Worm (Caenorhabditis elegans): ENCODE measurements around the gene sur-5.

Gene sur-5

DNA sequence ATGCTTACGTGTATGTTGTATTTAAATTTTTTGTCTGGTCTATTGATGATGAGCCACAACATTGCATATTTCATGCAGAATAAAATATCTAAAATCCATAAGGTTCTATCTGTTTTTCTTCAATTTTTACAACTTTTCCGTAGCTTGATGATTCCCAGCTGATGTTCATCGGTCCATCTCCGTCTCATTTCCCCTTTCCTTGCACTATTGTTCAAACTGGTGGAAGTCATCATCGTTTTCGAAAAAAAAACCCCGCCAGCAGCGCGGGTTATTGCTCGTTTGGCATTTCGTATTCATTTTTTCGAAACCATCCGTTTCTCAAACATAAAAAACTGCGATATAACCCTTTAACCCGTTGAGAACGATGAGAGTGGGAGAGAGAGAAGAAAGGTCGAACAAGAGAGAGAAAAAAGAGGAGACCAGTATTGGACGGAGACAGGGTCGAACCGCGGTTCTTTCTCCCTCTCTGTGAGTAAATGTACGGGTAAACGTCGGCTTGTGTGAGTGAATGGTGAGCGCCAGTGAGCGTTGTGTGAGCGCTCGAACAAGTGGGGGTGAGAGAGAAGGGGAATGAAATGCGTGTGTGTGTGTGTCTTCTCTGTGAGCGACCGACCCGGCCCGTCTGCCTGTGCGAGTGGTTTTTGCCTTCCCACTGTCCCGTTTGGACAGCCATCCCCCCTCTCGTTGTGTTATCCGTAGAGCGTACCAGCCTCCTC, 40.6 kb downstream of the sur-5 start:
- TF ChIP-seq hlh-13 (GFP tag; optimal IDR thresholded peaks at IDR 0.05) (no peak), C38D4.7 (GFP tag; optimal IDR thresholded peaks at IDR 0.05) (peak; percentile 3), lim-6 (tag; optimal IDR thresholded peaks at IDR 0.05) (peak; percentile 1), syd-9 (tag; optimal IDR thresholded peaks at IDR 0.05) (peak; percentile 72), C08G9.2 (tag; optimal IDR thresholded peaks at IDR 0.05) (peak; percentile 69), pros-1 (tag; optimal IDR thresholded peaks at IDR 0.05) (peak; percentile 57), tbx-7 (tag; optimal IDR thresholded peaks at IDR 0.05) (peak; percentile 6), fax-1 (tag; optimal IDR thresholded peaks at IDR 0.05) (no peak), ceh-30 (tag; optimal IDR thresholded peaks at IDR 0.05) (no peak), lin-11 (tag; optimal IDR thresholded peaks at IDR 0.05) (no peak), hlh-6 (tag; optimal IDR thresholded peaks at IDR 0.05) (peak; percentile 69), ceh-2 (tag; optimal IDR thresholded peaks at IDR 0.05) (peak; percentile 69), F13H6.1 (tag; optimal IDR thresholded peaks at IDR 0.05) (peak; percentile 82), pha-4 (tag; optimal IDR thresholded peaks at IDR 0.05) (no peak), ama-1 (optimal IDR thresholded peaks at IDR 0.05) (no peak), sdc-2 (tag; optimal IDR thresholded peaks at IDR 0.05) (peak; percentile 88), eyg-1 (tag; optimal IDR thresholded peaks at IDR 0.05) (peak; percentile 23), fkh-6 (tag; optimal IDR thresholded peaks at IDR 0.05) (peak; percentile 66), che-1 (tag; optimal IDR thresholded peaks at IDR 0.05) (peak; percentile 18), gmeb-2 (tag; optimal IDR thresholded peaks at IDR 0.05) (no peak), ceh-14 (tag; optimal IDR thresholded peaks at IDR 0.05) (peak; percentile 64), tbx-2 (tag; optimal IDR thresholded peaks at IDR 0.05) (peak; percentile 88), hlh-15 (tag; optimal IDR thresholded peaks at IDR 0.05) (no peak), pax-1 (tag; optimal IDR thresholded peaks at IDR 0.05) (no peak), ztf-16 (tag; optimal IDR thresholded peaks at IDR 0.05) (peak; percentile 55), odd-2 (tag; optimal IDR thresholded peaks at IDR 0.05) (no peak), rnt-1 (tag; optimal IDR thresholded peaks at IDR 0.05) (peak; percentile 52), unc-55 (GFP tag; optimal IDR thresholded peaks at IDR 0.05) (peak; percentile 44), Y22D7AL.16 (tag; optimal IDR thresholded peaks at IDR 0.05) (peak; percentile 3), pat-9 (tag; optimal IDR thresholded peaks at IDR 0.05) (peak; percentile 38), dmd-4 (tag; optimal IDR thresholded peaks at IDR 0.05; ENCODE audit: borderline replicate concordance) (no peak), ceh-45 (GFP tag; IDR thresholded peaks at IDR 0.05) (no peak), T23F11.4 (GFP tag; optimal IDR thresholded peaks at IDR 0.05) (no peak), fkh-10 (GFP tag; optimal IDR thresholded peaks at IDR 0.05) (no peak), hlh-30 (tag; optimal IDR thresholded peaks at IDR 0.05; ENCODE audit: insufficient read depth) (peak; percentile 67), K02D7.2 (tag; optimal IDR thresholded peaks at IDR 0.05) (no peak), dve-1 (tag; optimal IDR thresholded peaks at IDR 0.05) (peak; percentile 50), zip-5 (tag; optimal IDR thresholded peaks at IDR 0.05) (no peak), ceh-6 (GFP tag; optimal IDR thresholded peaks at IDR 0.05) (peak; percentile 9), ceh-24 (tag; optimal IDR thresholded peaks at IDR 0.05) (no peak), ceh-18 (tag; optimal IDR thresholded peaks at IDR 0.05) (peak; percentile 96), sox-4 (tag; optimal IDR thresholded peaks at IDR 0.05) (peak; percentile 48), ceh-19 (GFP tag; optimal IDR thresholded peaks at IDR 0.05) (peak; percentile 67), ttx-3 (tag; optimal IDR thresholded peaks at IDR 0.05) (no peak), unc-42 (tag; optimal IDR thresholded peaks at IDR 0.05) (peak; percentile 76), ceh-9 (tag; optimal IDR thresholded peaks at IDR 0.05) (no peak), ref-2 (tag; optimal IDR thresholded peaks at IDR 0.05) (peak; percentile 84), elt-2 (tag; optimal IDR thresholded peaks at IDR 0.05) (peak; percentile 67), unc-3 (GFP tag; conservative IDR thresholded peaks at IDR 0.05) (no peak), unc-3 (tag; optimal IDR thresholded peaks at IDR 0.05) (peak; percentile 29), ceh-31 (tag; optimal IDR thresholded peaks at IDR 0.05) (peak; percentile 89), elt-4 (tag; optimal IDR thresholded peaks at IDR 0.05) (no peak), hlh-8 (tag; optimal IDR thresholded peaks at IDR 0.05) (peak; percentile 58)
